Worm (Caenorhabditis elegans): ENCODE data around the gene spe-36.

ce11 chrIV:11548671-11549070 is 43.4 kb downstream of the spe-36 start, which contains the start of gene M04B2.7:
- TF ChIP-seq egl-27 (tag; optimal IDR thresholded peaks at IDR 0.05): no peak
- TF ChIP-seq snpc-4 (tag; optimal IDR thresholded peaks at IDR 0.05): no peak
